Fruit fly (Drosophila melanogaster): ENCODE measurements around the gene CG15170.

Gene CG15170

dm6 chr2L:19019160-19019592, 29.1 kb upstream of the CG15170 start:
- TF ChIP-seq cic (GFP tag; optimal IDR thresholded peaks at IDR 0.05), result no peak
- TF ChIP-seq CG5204 (GFP tag; optimal IDR thresholded peaks at IDR 0.05), result peak; percentile 53

- TF ChIP-seq toe (GFP tag; optimal IDR thresholded peaks at IDR 0.05), result no peak
- no peak for TF ChIP-seq CG5204 (GFP tag; optimal IDR thresholded peaks at IDR 0.05)
- no peak for TF ChIP-seq CG33017 (tag; optimal IDR thresholded peaks at IDR 0.05)
- TF ChIP-seq kay (GFP tag; ENCODE audit: borderline replicate concordance), result no peak
- TF ChIP-seq cnc (optimal IDR thresholded peaks at IDR 0.05), result no peak
- no peak for TF ChIP-seq CG14711 (tag; optimal IDR thresholded peaks at IDR 0.05)
These were observed 28.2 kb upstream of the CG15170 start for dm6 chr2L:19018266-19018665.

- no peak for TF ChIP-seq CG5204 (GFP tag; optimal IDR thresholded peaks at IDR 0.05)
- no peak for TF ChIP-seq cic (GFP tag; optimal IDR thresholded peaks at IDR 0.05)
- TF ChIP-seq tj (GFP tag; optimal IDR thresholded peaks at IDR 0.05), result no peak
- TF ChIP-seq toe (GFP tag; optimal IDR thresholded peaks at IDR 0.05), result no peak
- TF ChIP-seq Crg-1 (GFP tag; optimal IDR thresholded peaks at IDR 0.05), result no peak
- no peak for TF ChIP-seq kay (GFP tag; ENCODE audit: borderline replicate concordance)
- no peak for TF ChIP-seq CG33017 (tag; optimal IDR thresholded peaks at IDR 0.05)
- no peak for TF ChIP-seq Hr96 (GFP tag; optimal IDR thresholded peaks at IDR 0.05)
- TF ChIP-seq CG11617 (GFP tag; optimal IDR thresholded peaks at IDR 0.05), result no peak
- TF ChIP-seq pad (GFP tag; optimal IDR thresholded peaks at IDR 0.05), result no peak
- TF ChIP-seq CG7045 (GFP tag; optimal IDR thresholded peaks at IDR 0.05), result no peak
- TF ChIP-seq bab1 (GFP tag; optimal IDR thresholded peaks at IDR 0.05), result no peak
- TF ChIP-seq CG7101 (tag; optimal IDR thresholded peaks at IDR 0.05), result no peak
- no peak for TF ChIP-seq Mnt (GFP tag; optimal IDR thresholded peaks at IDR 0.05)
- TF ChIP-seq cnc (optimal IDR thresholded peaks at IDR 0.05), result no peak
- TF ChIP-seq CG1620 (GFP tag; optimal IDR thresholded peaks at IDR 0.05), result no peak
- no peak for TF ChIP-seq CG12768 (GFP tag; optimal IDR thresholded peaks at IDR 0.05)
- TF ChIP-seq Clk (GFP tag; optimal IDR thresholded peaks at IDR 0.05), result no peak
- TF ChIP-seq ovo (GFP tag; optimal IDR thresholded peaks at IDR 0.05), result no peak
These were observed 27.0 kb upstream of the CG15170 start for dm6 chr2L:19017060-19017459.

dm6 chr2L:19015628-19016027, 25.6 kb upstream of the CG15170 start:
- TF ChIP-seq Clk (GFP tag; optimal IDR thresholded peaks at IDR 0.05), result no peak
- TF ChIP-seq CG1620 (GFP tag; optimal IDR thresholded peaks at IDR 0.05), result no peak
- no peak for TF ChIP-seq CG33017 (tag; optimal IDR thresholded peaks at IDR 0.05)
- TF ChIP-seq Hr96 (GFP tag; optimal IDR thresholded peaks at IDR 0.05), result no peak
- TF ChIP-seq cnc (optimal IDR thresholded peaks at IDR 0.05), result no peak
- TF ChIP-seq CG11617 (GFP tag; optimal IDR thresholded peaks at IDR 0.05), result no peak
- TF ChIP-seq kay (GFP tag; ENCODE audit: borderline replicate concordance), result no peak
- no peak for TF ChIP-seq cic (GFP tag; optimal IDR thresholded peaks at IDR 0.05)
- TF ChIP-seq pad (GFP tag; optimal IDR thresholded peaks at IDR 0.05), result no peak
- TF ChIP-seq CG7101 (tag; optimal IDR thresholded peaks at IDR 0.05), result no peak
- TF ChIP-seq CG7045 (GFP tag; optimal IDR thresholded peaks at IDR 0.05), result no peak

- TF ChIP-seq kay (GFP tag; ENCODE audit: borderline replicate concordance) (no peak), Mnt (GFP tag; optimal IDR thresholded peaks at IDR 0.05) (no peak), bab1 (GFP tag; optimal IDR thresholded peaks at IDR 0.05) (no peak), Crg-1 (GFP tag; optimal IDR thresholded peaks at IDR 0.05) (no peak), ovo (GFP tag; optimal IDR thresholded peaks at IDR 0.05) (no peak), CG7101 (tag; optimal IDR thresholded peaks at IDR 0.05) (no peak)
These were observed 24.9 kb upstream of the CG15170 start for dm6 chr2L:19014881-19015366.

dm6 chr2L:19014032-19014880, 24.2 kb upstream of the CG15170 start:
- TF ChIP-seq Mnt (GFP tag; optimal IDR thresholded peaks at IDR 0.05) (no peak), cic (GFP tag; optimal IDR thresholded peaks at IDR 0.05) (no peak), CG7101 (tag; optimal IDR thresholded peaks at IDR 0.05) (peak; percentile 28), Crg-1 (GFP tag; optimal IDR thresholded peaks at IDR 0.05) (no peak), CG33017 (tag; optimal IDR thresholded peaks at IDR 0.05) (peak; percentile 56), bab1 (GFP tag; optimal IDR thresholded peaks at IDR 0.05) (no peak), CG11617 (GFP tag; optimal IDR thresholded peaks at IDR 0.05) (peak; percentile 30), CG12768 (GFP tag; optimal IDR thresholded peaks at IDR 0.05) (peak; percentile 68), CG14711 (tag; optimal IDR thresholded peaks at IDR 0.05) (no peak), toe (GFP tag; optimal IDR thresholded peaks at IDR 0.05) (peak; percentile 41), CG7045 (GFP tag; optimal IDR thresholded peaks at IDR 0.05) (peak; percentile 64), CG1620 (GFP tag; optimal IDR thresholded peaks at IDR 0.05) (no peak), cnc (optimal IDR thresholded peaks at IDR 0.05) (no peak), Clk (GFP tag; optimal IDR thresholded peaks at IDR 0.05) (peak; percentile 36), CG5204 (GFP tag; optimal IDR thresholded peaks at IDR 0.05) (peak; percentile 67)

All from whole organism, adult.